ENCODE assay signal across 4 fruit fly cellular contexts in genomic region chr2L:14574852-14575251, dm6.
TF ChIP-seq lines count a peak whose summit lies in the region.

No protein-coding gene starts in this region.

- TF ChIP-seq CTCF in whole organism, embryonic (GFP tag; optimal IDR thresholded peaks at IDR 0.05; lab: Kevin White, UChicago): no peak

TF ChIP-seq in whole organism, embryonic, 481 proteins besides CTCF, POLR2A, EP300 and RAD21 (continues in another document):
- TF ChIP-seq Xrp1 (GFP tag; IDR thresholded peaks at IDR 0.05; lab: Robert Waterston, UW) (peak; percentile 50; the same call in 1 of the 2 replicates), dmrt11E (tag; optimal IDR thresholded peaks at IDR 0.05; lab: Kevin White, UChicago) (peak; percentile 28), CG3065 (GFP tag; optimal IDR thresholded peaks at IDR 0.05; lab: Kevin White, UChicago) (no peak), CG34224 (GFP tag; IDR thresholded peaks at IDR 0.05; lab: Robert Waterston, UW; ENCODE audit: partially characterized antibody) (no peak), gem (tag; optimal IDR thresholded peaks at IDR 0.05; lab: Kevin White, UChicago) (peak; percentile 29), row (GFP tag; IDR thresholded peaks at IDR 0.05; lab: Robert Waterston, UW) (0 out of 3 replicates have a peak, but pooled peaks have one; percentile 12), CG4424 (GFP tag; optimal IDR thresholded peaks at IDR 0.05; lab: Kevin White, UChicago) (peak; percentile 5), CG2712 (tag; optimal IDR thresholded peaks at IDR 0.05; lab: Kevin White, UChicago) (peak; percentile 9), Sox102F (GFP tag; optimal IDR thresholded peaks at IDR 0.05; lab: Kevin White, UChicago) (peak; percentile 19), CG17328 (GFP tag; IDR thresholded peaks at IDR 0.05; lab: Robert Waterston, UW) (peak; percentile 26; the same call in 1 of the 2 replicates), cato (GFP tag; optimal IDR thresholded peaks at IDR 0.05; lab: Kevin White, UChicago; ENCODE audit: borderline replicate concordance) (no peak), da (GFP tag; optimal IDR thresholded peaks at IDR 0.05; lab: Kevin White, UChicago) (no peak), bsh (GFP tag; optimal IDR thresholded peaks at IDR 0.05; lab: Kevin White, UChicago) (peak in 1 of 2 experiments; percentile 3), CG6683 (GFP tag; optimal IDR thresholded peaks at IDR 0.05; lab: Kevin White, UChicago) (no peak), Blimp-1 (GFP tag; optimal IDR thresholded peaks at IDR 0.05; lab: Kevin White, UChicago) (peak; percentile 5), CG6854 (GFP tag; optimal IDR thresholded peaks at IDR 0.05; lab: Kevin White, UChicago) (no peak), prd (optimal IDR thresholded peaks at IDR 0.05; lab: Kevin White, UChicago) (no peak), prd (GFP tag; IDR thresholded peaks at IDR 0.05; lab: Robert Waterston, UW) (peak; percentile 19; the same call in 1 of the 3 replicates), Mes4 (GFP tag; optimal IDR thresholded peaks at IDR 0.05; lab: Kevin White, UChicago) (no peak), ara (GFP tag; IDR thresholded peaks at IDR 0.05; lab: Robert Waterston, UW) (peak; percentile 50), Ssrp (tag; optimal IDR thresholded peaks at IDR 0.05; lab: Kevin White, UChicago) (peak; percentile 10)

TF ChIP-seq in whole organism, prepupa, 60 proteins besides CTCF, POLR2A, EP300 and RAD21 (continues in another document):
- no peak for TF ChIP-seq Hr39 (GFP tag; optimal IDR thresholded peaks at IDR 0.05; lab: Kevin White, UChicago)
- TF ChIP-seq CG6808 (GFP tag; optimal IDR thresholded peaks at IDR 0.05; lab: Kevin White, UChicago): peak; percentile 42
- 0 out of 2 replicates have a peak, but pooled peaks have one; percentile 19 for TF ChIP-seq CG15336 (GFP tag; IDR thresholded peaks at IDR 0.05; lab: Robert Waterston, UW)
- TF ChIP-seq CG8319 (GFP tag; optimal IDR thresholded peaks at IDR 0.05; lab: Kevin White, UChicago): no peak
- no peak for TF ChIP-seq Hr38 (GFP tag; optimal IDR thresholded peaks at IDR 0.05; lab: Kevin White, UChicago)
- TF ChIP-seq CG3032 (tag; optimal IDR thresholded peaks at IDR 0.05; lab: Kevin White, UChicago): peak; percentile 23
- peak; percentile 5 for TF ChIP-seq acj6 (GFP tag; optimal IDR thresholded peaks at IDR 0.05; lab: Kevin White, UChicago)
- no peak for TF ChIP-seq CG6854 (GFP tag; optimal IDR thresholded peaks at IDR 0.05; lab: Kevin White, UChicago)
- no peak for TF ChIP-seq Gug (GFP tag; IDR thresholded peaks at IDR 0.05; lab: Robert Waterston, UW)
- peak; percentile 8 for TF ChIP-seq CG4318 (GFP tag; optimal IDR thresholded peaks at IDR 0.05; lab: Kevin White, UChicago)
- TF ChIP-seq CG32006 (GFP tag; optimal IDR thresholded peaks at IDR 0.05; lab: Kevin White, UChicago): peak; percentile 55
- no peak for TF ChIP-seq dsx (GFP tag; optimal IDR thresholded peaks at IDR 0.05; lab: Kevin White, UChicago; ENCODE audit: poor library complexity, severe bottlenecking)
- TF ChIP-seq Eip75B (GFP tag; optimal IDR thresholded peaks at IDR 0.05; lab: Kevin White, UChicago): peak; percentile 46
- no peak for TF ChIP-seq CG9139 (GFP tag; optimal IDR thresholded peaks at IDR 0.05; lab: Kevin White, UChicago)
- no peak for TF ChIP-seq eg (GFP tag; IDR thresholded peaks at IDR 0.05; lab: Robert Waterston, UW)
- peak; percentile 14 for TF ChIP-seq Hr4 (GFP tag; optimal IDR thresholded peaks at IDR 0.05; lab: Kevin White, UChicago)
- no peak for TF ChIP-seq CG11294 (GFP tag; IDR thresholded peaks at IDR 0.05; lab: Robert Waterston, UW)
- TF ChIP-seq OdsH (GFP tag; optimal IDR thresholded peaks at IDR 0.05; lab: Kevin White, UChicago): peak; percentile 49
- peak; percentile 39 for TF ChIP-seq Ets96B (tag; optimal IDR thresholded peaks at IDR 0.05; lab: Kevin White, UChicago)
- TF ChIP-seq CG1621 (tag; optimal IDR thresholded peaks at IDR 0.05; lab: Kevin White, UChicago): no peak
- peak; percentile 14 for TF ChIP-seq topi (GFP tag; optimal IDR thresholded peaks at IDR 0.05; lab: Kevin White, UChicago)
- no peak for TF ChIP-seq fd59A (GFP tag; optimal IDR thresholded peaks at IDR 0.05; lab: Kevin White, UChicago)
- TF ChIP-seq vri (GFP tag; optimal IDR thresholded peaks at IDR 0.05; lab: Kevin White, UChicago): no peak
- peak; percentile 31 for TF ChIP-seq CG10669 (GFP tag; optimal IDR thresholded peaks at IDR 0.05; lab: Kevin White, UChicago)

TF ChIP-seq in whole organism, pupa, 21 proteins besides CTCF, POLR2A, EP300 and RAD21:
- no peak for TF ChIP-seq Ets98B (GFP tag; IDR thresholded peaks at IDR 0.05; lab: Robert Waterston, UW)
- TF ChIP-seq CG15710 (tag; optimal IDR thresholded peaks at IDR 0.05; lab: Kevin White, UChicago): peak; percentile 17
- TF ChIP-seq CG32121 (GFP tag; IDR thresholded peaks at IDR 0.05; lab: Robert Waterston, UW): no peak
- no peak for TF ChIP-seq fd96Ca (GFP tag; IDR thresholded peaks at IDR 0.05; lab: Robert Waterston, UW)
- TF ChIP-seq rn (GFP tag; IDR thresholded peaks at IDR 0.05; lab: Robert Waterston, UW): no peak
- no peak for TF ChIP-seq D1 (tag; optimal IDR thresholded peaks at IDR 0.05; lab: Kevin White, UChicago)
- no peak for TF ChIP-seq CG4496 (GFP tag; IDR thresholded peaks at IDR 0.05; lab: Robert Waterston, UW)
- no peak for TF ChIP-seq CG10348 (GFP tag; IDR thresholded peaks at IDR 0.05; lab: Robert Waterston, UW)
- TF ChIP-seq CG12605 (GFP tag; IDR thresholded peaks at IDR 0.05; lab: Robert Waterston, UW): no peak
- no peak for TF ChIP-seq CG13204 (GFP tag; optimal IDR thresholded peaks at IDR 0.05; lab: Kevin White, UChicago)
- peak; percentile 59 for TF ChIP-seq CG9948 (tag; optimal IDR thresholded peaks at IDR 0.05; lab: Kevin White, UChicago)
- peak; percentile 54 for TF ChIP-seq CG8159 (tag; optimal IDR thresholded peaks at IDR 0.05; lab: Kevin White, UChicago)
- TF ChIP-seq gl (tag; optimal IDR thresholded peaks at IDR 0.05; lab: Kevin White, UChicago): no peak
- peak; percentile 61 for TF ChIP-seq CG17806 (tag; optimal IDR thresholded peaks at IDR 0.05; lab: Kevin White, UChicago)
- TF ChIP-seq Pif1B (GFP tag; optimal IDR thresholded peaks at IDR 0.05; lab: Kevin White, UChicago): no peak
- TF ChIP-seq CG14655 (GFP tag; optimal IDR thresholded peaks at IDR 0.05; lab: Kevin White, UChicago): peak; percentile 62
- TF ChIP-seq CG8301 (tag; optimal IDR thresholded peaks at IDR 0.05; lab: Kevin White, UChicago): peak; percentile 35
- TF ChIP-seq Snoo (tag; optimal IDR thresholded peaks at IDR 0.05; lab: Kevin White, UChicago): no peak
- TF ChIP-seq Pif1A (GFP tag; optimal IDR thresholded peaks at IDR 0.05; lab: Kevin White, UChicago): peak; percentile 19
- peak; percentile 32 for TF ChIP-seq CG34367 (tag; optimal IDR thresholded peaks at IDR 0.05; lab: Kevin White, UChicago)
- no peak for TF ChIP-seq EcR (GFP tag; optimal IDR thresholded peaks at IDR 0.05; lab: Kevin White, UChicago)
TF ChIP-seq in whole organism, pupa: peak in this region for 8.

TF ChIP-seq in whole organism, wandering third instar larva, 38 proteins besides CTCF, POLR2A, EP300 and RAD21:
- TF ChIP-seq br (GFP tag; optimal IDR thresholded peaks at IDR 0.05; lab: Kevin White, UChicago): no peak
- no peak for TF ChIP-seq Rel (GFP tag; optimal IDR thresholded peaks at IDR 0.05; lab: Kevin White, UChicago)
- TF ChIP-seq Rel (tag; optimal IDR thresholded peaks at IDR 0.05; lab: Kevin White, UChicago): no peak
- TF ChIP-seq h (GFP tag; optimal IDR thresholded peaks at IDR 0.05; lab: Kevin White, UChicago): peak; percentile 4
- TF ChIP-seq foxo (GFP tag; optimal IDR thresholded peaks at IDR 0.05; lab: Kevin White, UChicago): no peak
- no peak for TF ChIP-seq sage (GFP tag; optimal IDR thresholded peaks at IDR 0.05; lab: Kevin White, UChicago)
- no peak for TF ChIP-seq Sp1 (GFP tag; optimal IDR thresholded peaks at IDR 0.05; lab: Kevin White, UChicago)

Comparison
In these comparisons a context has a peak if more than half of its experiments do, and no peak if none do; other contexts are left out.
1. Of the 7 proteins assayed by ChIP-seq in both whole organism, embryonic and whole organism, prepupa: peak only in whole organism, embryonic: Blimp-1; only in whole organism, prepupa: Lpt; in both: Sox102F; in neither: 4.